Fruit fly (Drosophila melanogaster) whole organism, embryonic: Measurements from ENCODE around the gene CG4313.

Source experiments
- ATbp ChIP-seq: fragments of 200-800 bp; sonication (Bioruptor generic); optimal IDR thresholded peaks from 2 replicates; lab custom pipeline; 2017; ENCODE audit warnings: missing biosample characterization, mild to moderate bottlenecking, missing genetic modification characterization, missing genetic modification reagents
- Adf1 ChIP-seq: fragments of 200-800 bp; sonication (Bioruptor generic); IDR thresholded peaks from 2 replicates; pipeline ENCODE4 v1.3.6; 2022; ENCODE audit warnings: missing biosample characterization, missing genetic modification characterization
- C15 ChIP-seq: fragments of 200-800 bp; sonication (Bioruptor generic); IDR thresholded peaks from 3 replicates; pipeline ENCODE4 v1.3.6; 2022; ENCODE audit warnings: missing biosample characterization, missing genetic modification characterization
- CG10462 ChIP-seq: fragments of 200-800 bp; sonication (Bioruptor generic); optimal IDR thresholded peaks from 2 replicates; lab custom pipeline; 2016; ENCODE audit warnings: missing biosample characterization, missing genetic modification characterization
- CG10959 ChIP-seq: fragments of 200-800 bp; sonication (Bioruptor generic); IDR thresholded peaks from 2 replicates; pipeline ENCODE4 v1.3.6; 2022; ENCODE audit warnings: missing biosample characterization, missing genetic modification characterization
- CG13287 ChIP-seq: fragments of 200-800 bp; sonication (Bioruptor generic); IDR thresholded peaks from 2 replicates; pipeline ENCODE4 v1.3.6; 2022; ENCODE audit warnings: missing biosample characterization, missing genetic modification characterization; ENCODE audit not compliant: partially characterized antibody
- CG14860 ChIP-seq: fragments of 200-800 bp; sonication (Bioruptor generic); IDR thresholded peaks from 3 replicates; pipeline ENCODE4 v1.3.6; 2022; ENCODE audit warnings: missing biosample characterization, missing genetic modification characterization; ENCODE audit not compliant: partially characterized antibody
- CG15011 ChIP-seq: fragments of 200-800 bp; sonication (Bioruptor generic); optimal IDR thresholded peaks from 3 replicates; lab custom pipeline; 2018; ENCODE audit warnings: missing biosample characterization, mild to moderate bottlenecking, missing genetic modification characterization
- CG17328 ChIP-seq: fragments of 200-800 bp; sonication (Bioruptor generic); IDR thresholded peaks from 2 replicates; pipeline ENCODE4 v1.3.6; 2022; ENCODE audit warnings: missing biosample characterization, missing genetic modification characterization
- CG17385 ChIP-seq: fragments of 200-800 bp; sonication (Bioruptor generic); optimal IDR thresholded peaks from 3 replicates; lab custom pipeline; 2018; ENCODE audit warnings: missing biosample characterization, mild to moderate bottlenecking, missing genetic modification characterization
- CG17802 ChIP-seq: fragments of 200-800 bp; sonication (Bioruptor generic); optimal IDR thresholded peaks from 2 replicates; lab custom pipeline; 2018; ENCODE audit warnings: missing biosample characterization, mild to moderate bottlenecking, missing genetic modification characterization, moderate library complexity
- CG18599 ChIP-seq: fragments of 200-800 bp; sonication (Bioruptor generic); optimal IDR thresholded peaks from 3 replicates; lab custom pipeline; 2017; ENCODE audit warnings: missing biosample characterization, missing genetic modification characterization, mild to moderate bottlenecking, moderate library complexity, missing genetic modification reagents
- CG32767 ChIP-seq: fragments of 200-800 bp; sonication (Bioruptor generic); IDR thresholded peaks from 2 replicates; pipeline ENCODE4 v1.3.6; 2022; ENCODE audit warnings: missing biosample characterization, missing genetic modification characterization
- CG33213 ChIP-seq: fragments of 200-800 bp; sonication (Bioruptor generic); optimal IDR thresholded peaks from 3 replicates; lab custom pipeline; 2016; ENCODE audit warnings: missing biosample characterization, missing genetic modification characterization
- CG4404 ChIP-seq: fragments of 200-800 bp; sonication (Bioruptor generic); IDR thresholded peaks from 2 replicates; pipeline ENCODE4 v1.3.6; 2022; ENCODE audit warnings: missing biosample characterization, missing genetic modification characterization
- CG6689 ChIP-seq: fragments of 200-800 bp; sonication (Bioruptor generic); IDR thresholded peaks from 2 replicates; pipeline ENCODE4 v1.3.6; 2022; ENCODE audit warnings: missing biosample characterization, missing genetic modification characterization
- CG6791 ChIP-seq: fragments of 200-800 bp; sonication (Bioruptor generic); IDR thresholded peaks from 3 replicates; pipeline ENCODE4 v1.3.6; 2022; ENCODE audit warnings: missing biosample characterization, missing genetic modification characterization; ENCODE audit not compliant: partially characterized antibody
- CG7372 ChIP-seq: fragments of 200-800 bp; sonication (Bioruptor generic); IDR thresholded peaks from 2 replicates; pipeline ENCODE4 v1.3.6; 2022; ENCODE audit warnings: missing biosample characterization, missing genetic modification characterization
- CG9876 ChIP-seq: fragments of 200-800 bp; sonication (Bioruptor generic); optimal IDR thresholded peaks from 2 replicates; lab custom pipeline; 2016; ENCODE audit warnings: missing biosample characterization, missing genetic modification characterization
- D19B ChIP-seq: fragments of 200-800 bp; sonication (Bioruptor generic); optimal IDR thresholded peaks from 2 replicates; lab custom pipeline; 2017; ENCODE audit warnings: missing biosample characterization, mild to moderate bottlenecking, missing genetic modification characterization
- ERR ChIP-seq: fragments of 200-800 bp; sonication (Bioruptor generic); optimal IDR thresholded peaks from 2 replicates; lab custom pipeline; 2016; ENCODE audit warnings: missing biosample characterization, missing genetic modification characterization
- Fer1 ChIP-seq: fragments of 200-800 bp; sonication (Bioruptor generic); optimal IDR thresholded peaks from 2 replicates; lab custom pipeline; 2017; ENCODE audit warnings: missing biosample characterization, mild to moderate bottlenecking, missing genetic modification characterization
- H15 ChIP-seq: fragments of 200-800 bp; sonication (Bioruptor generic); IDR thresholded peaks from 3 replicates; pipeline ENCODE4 v1.3.6; 2022; ENCODE audit warnings: missing biosample characterization, missing genetic modification characterization
- MTF-1 ChIP-seq: fragments of 200-800 bp; sonication (Bioruptor generic); optimal IDR thresholded peaks from 2 replicates; lab custom pipeline; 2018; ENCODE audit warnings: missing biosample characterization, mild to moderate bottlenecking, missing genetic modification characterization, borderline replicate concordance
- Myb ChIP-seq: fragments of 200-800 bp; sonication (Bioruptor generic); optimal IDR thresholded peaks from 2 replicates; lab custom pipeline; 2016; ENCODE audit warnings: missing biosample characterization, missing genetic modification characterization
- NFAT ChIP-seq: fragments of 200-800 bp; sonication (Bioruptor generic); IDR thresholded peaks from 2 replicates; pipeline ENCODE4 v1.3.6; 2022; ENCODE audit warnings: missing biosample characterization, missing genetic modification characterization
- Oaz ChIP-seq: fragments of 200-800 bp; sonication (Bioruptor generic); IDR thresholded peaks from 2 replicates; pipeline ENCODE4 v1.3.6; 2022; ENCODE audit warnings: missing biosample characterization, missing genetic modification characterization
- Tbp ChIP-seq: fragments of >200 bp; optimal IDR thresholded peaks from 2 replicates; lab custom pipeline; 2018; ENCODE audit warnings: missing biosample characterization, missing genetic modification characterization
- Xrp1 ChIP-seq: fragments of 200-800 bp; sonication (Bioruptor generic); IDR thresholded peaks from 2 replicates; pipeline ENCODE4 v1.3.6; 2022; ENCODE audit warnings: missing biosample characterization, missing genetic modification characterization
- crc ChIP-seq: fragments of 200-800 bp; sonication (Bioruptor generic); optimal IDR thresholded peaks from 2 replicates; lab custom pipeline; 2016; ENCODE audit warnings: missing biosample characterization, missing genetic modification characterization
- crol ChIP-seq: fragments of 200-800 bp; sonication (Bioruptor generic); IDR thresholded peaks from 2 replicates; pipeline ENCODE4 v1.3.6; 2022; ENCODE audit warnings: missing biosample characterization, missing genetic modification characterization
- dan ChIP-seq: fragments of 200-800 bp; sonication (Bioruptor generic); IDR thresholded peaks from 2 replicates; pipeline ENCODE4 v1.3.6; 2022; ENCODE audit warnings: missing biosample characterization, missing genetic modification characterization
- fd64A ChIP-seq: fragments of 200-800 bp; sonication (Bioruptor generic); optimal IDR thresholded peaks from 3 replicates; lab custom pipeline; 2018; ENCODE audit warnings: missing biosample characterization, mild to moderate bottlenecking, missing genetic modification characterization
- lilli ChIP-seq: fragments of 200-800 bp; sonication (Bioruptor generic); optimal IDR thresholded peaks from 3 replicates; lab custom pipeline; 2016; ENCODE audit warnings: missing biosample characterization, missing genetic modification characterization
- maf-S ChIP-seq: fragments of 200-800 bp; sonication (Bioruptor generic); optimal IDR thresholded peaks from 2 replicates; lab custom pipeline; 2016; ENCODE audit warnings: missing biosample characterization, missing genetic modification characterization
- mld ChIP-seq: fragments of 200-800 bp; sonication (Bioruptor generic); IDR thresholded peaks from 3 replicates; pipeline ENCODE4 v1.3.6; 2022; ENCODE audit warnings: missing biosample characterization, missing genetic modification characterization; ENCODE audit not compliant: partially characterized antibody
- nerfin-1 ChIP-seq: fragments of 200-800 bp; sonication (Bioruptor generic); optimal IDR thresholded peaks from 3 replicates; lab custom pipeline; 2019; ENCODE audit warnings: missing biosample characterization, mild to moderate bottlenecking, missing genetic modification characterization, moderate library complexity
- nom ChIP-seq: fragments of 200-800 bp; sonication (Bioruptor generic); optimal IDR thresholded peaks from 2 replicates; lab custom pipeline; 2017; ENCODE audit warnings: missing biosample characterization, missing genetic modification characterization, mild to moderate bottlenecking, moderate library complexity, missing genetic modification reagents
- pita ChIP-seq: fragments of 200-800 bp; sonication (Bioruptor generic); optimal IDR thresholded peaks from 2 replicates; lab custom pipeline; 2017; ENCODE audit warnings: missing biosample characterization, mild to moderate bottlenecking, missing genetic modification characterization
- pnt ChIP-seq: fragments of 200-800 bp; sonication (Bioruptor generic); optimal IDR thresholded peaks from 3 replicates; lab custom pipeline; 2016; ENCODE audit warnings: missing biosample characterization, missing genetic modification characterization
- pzg ChIP-seq: fragments of 200-800 bp; sonication (Bioruptor generic); optimal IDR thresholded peaks from 3 replicates; lab custom pipeline; 2018; ENCODE audit warnings: missing biosample characterization, mild to moderate bottlenecking, missing genetic modification characterization, moderate library complexity
- run ChIP-seq: fragments of 200-800 bp; sonication (Bioruptor generic); optimal IDR thresholded peaks from 3 replicates; lab custom pipeline; 2018; ENCODE audit warnings: missing biosample characterization, mild to moderate bottlenecking, missing genetic modification characterization
- scrt ChIP-seq: fragments of 200-800 bp; sonication (Bioruptor generic); optimal IDR thresholded peaks from 2 replicates; lab custom pipeline; 2018; ENCODE audit warnings: missing biosample characterization, mild to moderate bottlenecking, missing genetic modification characterization, moderate library complexity
- sisA ChIP-seq: fragments of 200-800 bp; sonication (Bioruptor generic); IDR thresholded peaks from 2 replicates; pipeline ENCODE4 v1.3.6; 2022; ENCODE audit warnings: missing biosample characterization, missing genetic modification characterization
- so ChIP-seq: fragments of 200-800 bp; sonication (Bioruptor generic); IDR thresholded peaks from 3 replicates; pipeline ENCODE4 v1.3.6; 2022; ENCODE audit warnings: missing biosample characterization, missing genetic modification characterization
- sr ChIP-seq: fragments of 200-800 bp; sonication (Bioruptor generic); IDR thresholded peaks from 3 replicates; pipeline ENCODE4 v1.3.6; 2022; ENCODE audit warnings: missing biosample characterization, missing genetic modification characterization
- trem ChIP-seq: fragments of 200-800 bp; optimal IDR thresholded peaks from 3 replicates; lab custom pipeline; 2019; ENCODE audit warnings: missing biosample characterization, mild to moderate bottlenecking, missing genetic modification characterization, moderate library complexity
- unpg ChIP-seq: fragments of 200-800 bp; sonication (Bioruptor generic); optimal IDR thresholded peaks from 3 replicates; lab custom pipeline; 2018; ENCODE audit warnings: missing biosample characterization, mild to moderate bottlenecking, missing genetic modification characterization, moderate library complexity
- vnd ChIP-seq: fragments of 200-800 bp; sonication (Bioruptor generic); IDR thresholded peaks from 3 replicates; pipeline ENCODE4 v1.3.6; 2022; ENCODE audit warnings: missing biosample characterization, missing genetic modification characterization; ENCODE audit not compliant: partially characterized antibody
- wek ChIP-seq: fragments of 200-800 bp; sonication (Bioruptor generic); optimal IDR thresholded peaks from 3 replicates; lab custom pipeline; 2018; ENCODE audit warnings: missing biosample characterization, mild to moderate bottlenecking, missing genetic modification characterization, moderate library complexity
- wor ChIP-seq: fragments of 200-800 bp; sonication (Bioruptor generic); IDR thresholded peaks from 2 replicates; pipeline ENCODE4 v1.3.6; 2022; ENCODE audit warnings: missing biosample characterization, missing genetic modification characterization

The CG4313 gene

DNA sequence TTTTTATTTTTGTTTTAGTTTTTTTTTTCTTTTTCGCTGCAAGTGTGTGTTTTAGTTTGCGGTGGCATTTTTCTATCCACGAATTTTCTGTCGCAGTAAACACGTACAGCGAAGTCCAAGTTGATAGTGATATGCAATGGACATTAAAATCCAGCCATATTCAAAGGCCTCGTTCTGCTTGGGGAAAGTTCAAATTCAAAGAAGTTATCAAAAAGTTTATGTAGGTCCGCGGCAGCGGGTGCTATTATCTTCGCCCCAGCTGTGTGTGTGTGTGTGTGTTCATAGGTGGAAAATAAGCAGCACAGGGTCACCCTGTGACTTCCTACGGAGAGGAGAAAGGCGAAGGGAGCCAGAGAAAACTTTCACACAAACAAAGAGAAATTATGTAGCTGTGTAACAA, 45.8 kb downstream of the CG4313 start (continued):
- TF ChIP-seq lilli (GFP tag; lab: Kevin White, UChicago) (peak; percentile 48), CG14860 (GFP tag; lab: Robert Waterston, UW) (no peak), CG6689 (GFP tag; lab: Robert Waterston, UW) (peak; percentile 71), CG10959 (GFP tag; lab: Robert Waterston, UW) (no peak), MTF-1 (GFP tag; lab: Kevin White, UChicago) (no peak), Myb (GFP tag; lab: Kevin White, UChicago) (peak; percentile 40), run (tag; lab: Kevin White, UChicago) (peak; percentile 13), CG10462 (GFP tag; lab: Kevin White, UChicago) (peak; percentile 27), NFAT (no peak; the same call in 1 of the 2 replicates), Adf1 (GFP tag; lab: Robert Waterston, UW) (no peak), C15 (no peak), CG18599 (GFP tag; lab: Kevin White, UChicago) (peak; percentile 66), sisA (GFP tag; lab: Robert Waterston, UW) (peak; percentile 65), D19B (no peak), ERR (GFP tag; lab: Kevin White, UChicago) (no peak), wor (GFP tag; lab: Robert Waterston, UW) (peak; percentile 76), pita (GFP tag; lab: Kevin White, UChicago) (no peak), H15 (0 out of 3 replicates have a peak, but pooled peaks have one; percentile 42), CG17385 (GFP tag; lab: Kevin White, UChicago) (peak; percentile 50), unpg (GFP tag; lab: Kevin White, UChicago) (peak; percentile 60), CG33213 (GFP tag; lab: Kevin White, UChicago) (peak; percentile 28), CG9876 (GFP tag; lab: Kevin White, UChicago) (no peak), wek (GFP tag; lab: Kevin White, UChicago) (peak; percentile 55), crc (no peak), CG7372 (GFP tag; lab: Robert Waterston, UW) (no peak), so (no peak), Oaz (peak; percentile 42; the same call in 1 of the 2 replicates), pzg (GFP tag; lab: Kevin White, UChicago) (no peak), CG32767 (GFP tag; lab: Robert Waterston, UW) (peak; percentile 53; the same call in 1 of the 2 replicates), scrt (GFP tag; lab: Kevin White, UChicago) (no peak), sr (no peak; the same call in 2 of the 3 replicates), nom (no peak), dan (GFP tag; lab: Robert Waterston, UW) (peak; percentile 51), crol (GFP tag; lab: Robert Waterston, UW) (no peak), pnt (GFP tag; lab: Kevin White, UChicago) (no peak), maf-S (no peak), Xrp1 (GFP tag; lab: Robert Waterston, UW) (peak; percentile 64; the same call in 1 of the 2 replicates), trem (tag; lab: Kevin White, UChicago) (no peak), ATbp (peak; percentile 81), CG17328 (GFP tag; lab: Robert Waterston, UW) (peak; percentile 77), CG17802 (tag; lab: Kevin White, UChicago) (peak; percentile 14), Tbp (no peak), vnd (GFP tag; lab: Robert Waterston, UW) (no peak), fd64A (GFP tag; lab: Kevin White, UChicago) (no peak), CG15011 (GFP tag; lab: Kevin White, UChicago) (no peak), mld (no peak), CG13287 (GFP tag; lab: Robert Waterston, UW) (no peak), nerfin-1 (tag; lab: Kevin White, UChicago) (no peak), CG6791 (GFP tag; lab: Robert Waterston, UW) (no peak), CG4404 (GFP tag; lab: Robert Waterston, UW) (no peak), Fer1 (GFP tag; lab: Kevin White, UChicago) (peak; percentile 22)
